Worm (Caenorhabditis elegans): ENCODE data around the gene K09E2.1.

- TF ChIP-seq tab-1 (GFP tag; IDR thresholded peaks at IDR 0.05) (no peak), ref-1 (GFP tag; conservative IDR thresholded peaks at IDR 0.05) (no peak)
These were observed 37.2 kb downstream of the K09E2.1 start, which contains the start of gene F53A9.8 for ce11 chrX:8718856-8719255.

Measured in whole organism, midembryonic.